Worm (Caenorhabditis elegans): Measurements from ENCODE around the gene T22B7.4.

Gene T22B7.4

DNA sequence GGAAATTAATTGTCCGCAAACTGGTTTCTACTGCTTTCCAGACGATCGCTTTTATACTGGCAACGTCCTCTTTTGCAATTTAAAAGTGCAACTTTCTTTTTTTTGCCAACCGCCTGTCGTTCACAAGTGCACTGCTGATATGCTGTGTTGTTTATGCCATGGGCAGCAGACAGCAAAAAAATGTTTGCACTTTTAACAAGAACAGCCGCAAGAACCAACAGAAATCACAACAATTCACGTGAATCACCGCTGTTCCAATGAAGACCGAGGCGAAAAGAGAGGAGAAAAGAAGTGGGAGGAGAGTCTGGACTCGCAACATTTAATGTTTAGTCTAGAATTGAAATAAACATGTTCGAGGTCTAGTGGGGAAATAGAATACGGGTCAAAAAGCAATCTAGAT, 12.6 kb upstream of the T22B7.4 start, which contains the start of gene T22B7.7 (continued):
- TF ChIP-seq Y67H2A.10 (GFP tag; conservative IDR thresholded peaks at IDR 0.05): no peak
- TF ChIP-seq unc-62 (GFP tag; optimal IDR thresholded peaks at IDR 0.05): peak; percentile 47
- no peak for TF ChIP-seq sptf-2 (GFP tag; optimal IDR thresholded peaks at IDR 0.05)
- TF ChIP-seq hmg-1.2 (GFP tag; IDR thresholded peaks at IDR 0.05): no peak
- TF ChIP-seq ets-4 (GFP tag; optimal IDR thresholded peaks at IDR 0.05): no peak
- TF ChIP-seq zim-3 (tag; optimal IDR thresholded peaks at IDR 0.05): no peak
- TF ChIP-seq ceh-91 (GFP tag; IDR thresholded peaks at IDR 0.05): no peak
- TF ChIP-seq snpc-1.3 (tag; optimal IDR thresholded peaks at IDR 0.05; ENCODE audit: insufficient read depth): no peak
- TF ChIP-seq nhr-80 (tag; optimal IDR thresholded peaks at IDR 0.05): peak; percentile 63
- no peak for TF ChIP-seq nhr-27 (tag; optimal IDR thresholded peaks at IDR 0.05)
- no peak for TF ChIP-seq lsl-1 (GFP tag; optimal IDR thresholded peaks at IDR 0.05)
- TF ChIP-seq aptf-2 (GFP tag; conservative IDR thresholded peaks at IDR 0.05): no peak
- TF ChIP-seq K12H6.12 (tag; optimal IDR thresholded peaks at IDR 0.05): peak; percentile 53
- no peak for TF ChIP-seq rec-8 (tag; optimal IDR thresholded peaks at IDR 0.05)

DNA sequence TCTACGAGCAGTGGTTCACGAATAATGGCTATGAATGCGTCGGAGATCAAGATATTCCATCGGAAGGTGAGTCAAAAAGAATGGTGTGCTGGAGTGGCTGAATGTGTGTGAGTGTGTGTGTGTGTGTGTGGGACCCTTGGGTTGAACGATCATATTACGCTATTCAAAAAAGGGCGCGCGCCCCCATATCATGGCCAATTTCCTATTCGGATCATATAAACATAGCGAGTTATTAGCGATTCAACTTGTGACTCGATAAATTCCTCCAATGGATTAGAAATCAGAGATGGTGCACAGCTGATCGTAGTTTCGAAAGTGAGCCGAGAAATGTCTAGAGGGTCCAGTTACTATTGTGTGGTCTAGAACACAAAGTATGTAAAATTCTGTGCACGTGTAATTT, 6.7 kb upstream of the T22B7.4 start, which contains the start of gene srv-7:
Gene srv-7, minus strand, starts transcription at position 101 of the 400 bp plus-strand sequence.
- TF ChIP-seq tbx-9 (tag; optimal IDR thresholded peaks at IDR 0.05; ENCODE audit: borderline replicate concordance): no peak
- no peak for TF ChIP-seq ceh-79 (tag; optimal IDR thresholded peaks at IDR 0.05)
- no peak for TF ChIP-seq cebp-1 (GFP tag; IDR thresholded peaks at IDR 0.05)
- TF ChIP-seq cebp-1 (tag; optimal IDR thresholded peaks at IDR 0.05): no peak
- no peak for TF ChIP-seq lag-1 (GFP tag; IDR thresholded peaks at IDR 0.05)
- TF ChIP-seq nhr-80 (tag; optimal IDR thresholded peaks at IDR 0.05): no peak
- no peak for TF ChIP-seq nfyb-1 (GFP tag; IDR thresholded peaks at IDR 0.05)
- no peak for TF ChIP-seq akir-1 (GFP tag; optimal IDR thresholded peaks at IDR 0.05)
- TF ChIP-seq rec-8 (tag; optimal IDR thresholded peaks at IDR 0.05): no peak
- TF ChIP-seq F52B5.7 (tag; optimal IDR thresholded peaks at IDR 0.05): no peak
- no peak for TF ChIP-seq hlh-12 (tag; optimal IDR thresholded peaks at IDR 0.05)
- no peak for TF ChIP-seq lin-54 (GFP tag; optimal IDR thresholded peaks at IDR 0.05)
- no peak for TF ChIP-seq sdz-38 (tag; optimal IDR thresholded peaks at IDR 0.05)
- TF ChIP-seq ztf-18 (tag; optimal IDR thresholded peaks at IDR 0.05): no peak
- no peak for TF ChIP-seq F37B4.10 (GFP tag; IDR thresholded peaks at IDR 0.05)
- TF ChIP-seq fkh-3 (tag; optimal IDR thresholded peaks at IDR 0.05): no peak
- TF ChIP-seq B0019.2 (GFP tag; conservative IDR thresholded peaks at IDR 0.05): no peak
- no peak for TF ChIP-seq ztf-6 (GFP tag; IDR thresholded peaks at IDR 0.05)
- TF ChIP-seq ceh-58 (GFP tag; IDR thresholded peaks at IDR 0.05): no peak

DNA sequence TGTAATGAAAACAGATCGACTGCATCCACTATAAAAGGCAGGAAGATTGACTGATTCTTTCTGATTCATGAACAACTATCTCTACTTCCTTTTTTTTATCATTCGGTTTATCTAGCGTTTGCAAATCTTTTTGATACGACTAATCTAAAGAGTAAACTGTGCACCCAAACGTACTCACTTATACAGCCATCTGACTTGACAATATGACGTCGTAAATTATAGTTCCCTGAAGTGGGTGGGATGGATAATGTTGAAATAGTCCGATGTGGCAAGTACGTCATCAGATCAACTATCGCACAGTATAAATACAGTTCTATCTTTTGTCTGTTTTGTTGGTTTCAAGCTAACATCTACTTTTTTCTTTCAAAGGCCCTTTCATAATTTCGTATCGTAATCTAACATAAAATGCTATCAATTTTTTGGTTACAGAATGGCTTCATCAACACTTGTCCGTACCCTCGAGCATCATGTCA, 5.8 kb upstream of the T22B7.4 start, which contains the start of gene T22B7.3:
Gene T22B7.3, plus strand, starts transcription at position 423 of the 473 bp plus-strand sequence.
- TF ChIP-seq nfya-1 (tag; optimal IDR thresholded peaks at IDR 0.05; ENCODE audit: borderline replicate concordance, insufficient read depth) (no peak), akir-1 (GFP tag; optimal IDR thresholded peaks at IDR 0.05) (no peak), lin-40 (tag; optimal IDR thresholded peaks at IDR 0.05) (no peak), lir-1 (GFP tag; conservative IDR thresholded peaks at IDR 0.05) (no peak), Y53F4B.3 (GFP tag; IDR thresholded peaks at IDR 0.05) (no peak), ccch-3 (GFP tag; optimal IDR thresholded peaks at IDR 0.05) (no peak)
